Fruit fly (Drosophila melanogaster) whole organism, adult: ENCODE data around the gene MED30.
A peak's percentile ranks its signal among the peaks of the same experiment; 100 is the strongest.

Experiments used
- CG11617 ChIP-seq: fragments of 200-800 bp; sonication (Bioruptor generic); optimal IDR thresholded peaks from 2 replicates; lab custom pipeline; 2017; ENCODE audit warnings: mild to moderate bottlenecking, missing biosample characterization, missing genetic modification reagents, missing genetic modification characterization
- CG12768 ChIP-seq: fragments of 200-800 bp; sonication (Bioruptor generic); optimal IDR thresholded peaks from 2 replicates; lab custom pipeline; 2017; ENCODE audit warnings: missing biosample characterization, missing genetic modification characterization, mild to moderate bottlenecking, moderate library complexity, missing genetic modification reagents
- CG14711 ChIP-seq: fragments of 200-800 bp; sonication (Bioruptor generic); optimal IDR thresholded peaks from 2 replicates; lab custom pipeline; 2018; ENCODE audit warnings: missing biosample characterization, mild to moderate bottlenecking, missing genetic modification characterization, moderate library complexity
- CG33017 ChIP-seq: fragments of 200-800 bp; sonication (Bioruptor generic); optimal IDR thresholded peaks from 2 replicates; lab custom pipeline; 2018; ENCODE audit warnings: missing biosample characterization, mild to moderate bottlenecking, missing genetic modification characterization, moderate library complexity
- CG5204 ChIP-seq: fragments of 200-800 bp; sonication (Bioruptor generic); optimal IDR thresholded peaks from 2 replicates; lab custom pipeline; 2016; ENCODE audit warnings: missing biosample characterization, missing genetic modification characterization
- CG7045 ChIP-seq: fragments of 200-800 bp; sonication (Bioruptor generic); optimal IDR thresholded peaks from 2 replicates; lab custom pipeline; 2017; ENCODE audit warnings: missing biosample characterization, mild to moderate bottlenecking, missing genetic modification characterization
- CG7101 ChIP-seq: fragments of 200-800 bp; sonication (Bioruptor generic); optimal IDR thresholded peaks from 2 replicates; lab custom pipeline; 2018; ENCODE audit warnings: missing biosample characterization, mild to moderate bottlenecking, missing genetic modification characterization, moderate library complexity
- Clk ChIP-seq: fragments of 200-800 bp; sonication (Bioruptor generic); optimal IDR thresholded peaks from 2 replicates; lab custom pipeline; 2017; ENCODE audit warnings: missing biosample characterization, missing genetic modification characterization
- Crg-1 ChIP-seq: fragments of 200-800 bp; sonication (Bioruptor generic); optimal IDR thresholded peaks from 2 replicates; lab custom pipeline; 2016; ENCODE audit warnings: missing biosample characterization, missing genetic modification characterization
- Hr96 ChIP-seq: fragments of 200-800 bp; sonication (Bioruptor generic); optimal IDR thresholded peaks from 2 replicates; lab custom pipeline; 2016; ENCODE audit warnings: missing biosample characterization, missing genetic modification characterization
- Mnt ChIP-seq: fragments of 200-800 bp; sonication (Bioruptor generic); optimal IDR thresholded peaks from 2 replicates; lab custom pipeline; 2016; ENCODE audit warnings: missing biosample characterization, mild to moderate bottlenecking, missing genetic modification characterization
- bab1 ChIP-seq: fragments of 200-800 bp; sonication (Bioruptor generic); optimal IDR thresholded peaks from 3 replicates; lab custom pipeline; 2019; ENCODE audit warnings: missing biosample characterization, mild to moderate bottlenecking, missing genetic modification characterization, moderate library complexity
- cic ChIP-seq: fragments of 200-800 bp; sonication (Bioruptor generic); optimal IDR thresholded peaks from 2 replicates; lab custom pipeline; 2017; ENCODE audit warnings: missing biosample characterization, mild to moderate bottlenecking, missing genetic modification characterization, moderate library complexity
- kay ChIP-seq: fragments of 200-800 bp; sonication (Bioruptor generic); peaks from one replicate; lab custom pipeline; 2016; ENCODE audit warnings: missing biosample characterization, missing genetic modification characterization, borderline replicate concordance
- ovo ChIP-seq: fragments of 200-800 bp; sonication (Bioruptor generic); optimal IDR thresholded peaks from 2 replicates; lab custom pipeline; 2016; ENCODE audit warnings: missing biosample characterization, missing genetic modification characterization
- pad ChIP-seq: fragments of 200-800 bp; sonication (Bioruptor generic); optimal IDR thresholded peaks from 3 replicates; lab custom pipeline; 2017; ENCODE audit warnings: missing biosample characterization, missing genetic modification characterization, mild to moderate bottlenecking, moderate library complexity, missing genetic modification reagents
- tj ChIP-seq: fragments of 200-800 bp; sonication (Bioruptor generic); optimal IDR thresholded peaks from 3 replicates; lab custom pipeline; 2017; ENCODE audit warnings: missing biosample characterization, mild to moderate bottlenecking, missing genetic modification characterization, moderate library complexity
- toe ChIP-seq: fragments of 200-800 bp; sonication (Bioruptor generic); optimal IDR thresholded peaks from 2 replicates; lab custom pipeline; 2016; ENCODE audit warnings: missing biosample characterization, missing genetic modification characterization

Gene MED30

DNA sequence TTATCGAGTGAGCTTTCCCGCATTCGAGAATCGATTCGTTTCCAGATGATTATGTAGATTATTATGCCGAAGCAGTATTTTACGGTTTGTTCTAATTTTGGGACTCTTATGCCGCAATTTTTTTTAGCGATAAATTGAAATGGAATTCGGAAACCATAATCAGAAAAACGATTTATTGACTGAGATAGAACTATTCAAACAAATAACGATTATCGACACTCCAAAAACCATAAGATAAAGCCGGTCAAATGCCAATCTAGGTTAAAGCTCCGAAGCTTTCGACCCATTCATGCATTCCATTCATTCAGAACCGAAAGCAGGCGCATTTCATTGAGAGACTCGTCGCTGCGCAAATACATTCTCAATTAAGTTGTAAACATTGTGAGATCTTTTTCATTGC lies 6.4 kb downstream of the MED30 start:
- no peak for TF ChIP-seq tj
- no peak for TF ChIP-seq CG11617 (GFP tag; lab: Kevin White, UChicago)
- TF ChIP-seq CG7045 (GFP tag; lab: Kevin White, UChicago), result no peak
- peak; percentile 54 for TF ChIP-seq cic (GFP tag; lab: Kevin White, UChicago)
- TF ChIP-seq pad (GFP tag; lab: Kevin White, UChicago), result no peak

DNA sequence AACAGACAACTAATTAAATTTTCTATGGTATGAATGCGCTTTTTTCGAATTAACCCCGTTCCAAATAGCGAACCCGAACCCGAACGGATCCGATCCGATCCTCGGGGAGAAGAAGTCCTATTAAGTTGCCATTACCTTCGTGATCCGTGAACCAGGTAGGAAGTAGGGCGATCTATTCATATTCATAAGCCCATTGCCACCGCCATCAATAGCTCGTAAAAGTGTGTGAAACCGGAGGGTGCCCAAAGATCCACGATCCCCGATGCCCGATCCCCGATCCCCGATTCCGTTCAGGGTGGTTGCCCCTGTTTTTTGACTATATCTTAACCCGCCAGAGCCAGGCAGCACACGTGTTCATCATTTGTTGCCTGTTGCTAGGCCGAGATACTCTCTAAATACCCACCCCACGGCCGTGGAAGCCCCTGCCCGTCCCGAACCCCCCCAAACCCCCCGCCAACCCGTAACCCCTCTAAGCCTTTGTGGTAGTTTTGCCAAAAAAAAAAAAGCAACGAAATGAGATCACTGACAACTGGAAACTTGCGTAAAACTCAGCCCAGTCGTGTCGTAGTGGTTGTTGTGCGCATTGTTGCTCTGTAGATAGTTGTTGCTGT lies 8.4 kb downstream of the MED30 start:
- TF ChIP-seq Clk (GFP tag; lab: Kevin White, UChicago) (no peak), toe (GFP tag; lab: Kevin White, UChicago) (no peak), ovo (GFP tag; lab: Kevin White, UChicago) (no peak), CG7101 (tag; lab: Kevin White, UChicago) (no peak), Hr96 (no peak), kay (GFP tag; lab: Kevin White, UChicago) (no peak), CG33017 (tag; lab: Kevin White, UChicago) (no peak), tj (no peak), bab1 (no peak), pad (GFP tag; lab: Kevin White, UChicago) (no peak), CG12768 (GFP tag; lab: Kevin White, UChicago) (no peak), CG11617 (GFP tag; lab: Kevin White, UChicago) (no peak), Crg-1 (GFP tag; lab: Kevin White, UChicago) (no peak), CG14711 (tag; lab: Kevin White, UChicago) (no peak), CG7045 (GFP tag; lab: Kevin White, UChicago) (no peak)

DNA sequence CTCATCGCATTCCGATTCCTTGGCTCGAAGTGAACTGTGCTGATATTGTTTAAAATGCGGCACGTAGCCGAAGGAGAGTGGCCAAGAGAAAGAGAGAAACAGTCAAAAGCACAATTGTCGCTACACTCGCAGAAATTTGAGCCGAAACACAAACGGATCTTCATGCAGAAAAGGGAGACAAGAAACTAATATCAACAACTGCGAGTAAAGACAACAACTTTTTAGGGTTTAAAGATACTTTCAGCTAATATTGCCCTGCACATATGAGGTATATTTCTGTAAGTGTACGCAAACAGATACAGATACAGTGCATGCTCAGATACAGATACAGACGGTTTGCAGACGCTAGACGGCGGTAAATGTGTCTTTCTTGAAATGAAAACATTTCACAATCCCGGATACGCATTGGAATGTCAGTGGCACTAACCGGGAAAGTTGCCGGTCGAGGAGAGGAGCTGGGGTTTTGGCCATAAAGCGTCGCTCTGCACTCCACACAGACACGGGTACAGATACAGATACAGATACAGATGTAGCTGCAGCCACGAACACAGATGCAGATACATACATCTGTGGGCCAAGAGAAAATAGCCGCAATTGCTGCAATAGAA lies 9.7 kb downstream of the MED30 start:
- TF ChIP-seq CG7101 (tag; lab: Kevin White, UChicago) (no peak), ovo (GFP tag; lab: Kevin White, UChicago) (no peak), Mnt (GFP tag; lab: Kevin White, UChicago) (no peak), CG5204 (no peak), CG33017 (tag; lab: Kevin White, UChicago) (no peak), bab1 (peak; percentile 26), Clk (GFP tag; lab: Kevin White, UChicago) (no peak), Hr96 (no peak), CG7045 (GFP tag; lab: Kevin White, UChicago) (no peak), tj (peak; percentile 44)

DNA sequence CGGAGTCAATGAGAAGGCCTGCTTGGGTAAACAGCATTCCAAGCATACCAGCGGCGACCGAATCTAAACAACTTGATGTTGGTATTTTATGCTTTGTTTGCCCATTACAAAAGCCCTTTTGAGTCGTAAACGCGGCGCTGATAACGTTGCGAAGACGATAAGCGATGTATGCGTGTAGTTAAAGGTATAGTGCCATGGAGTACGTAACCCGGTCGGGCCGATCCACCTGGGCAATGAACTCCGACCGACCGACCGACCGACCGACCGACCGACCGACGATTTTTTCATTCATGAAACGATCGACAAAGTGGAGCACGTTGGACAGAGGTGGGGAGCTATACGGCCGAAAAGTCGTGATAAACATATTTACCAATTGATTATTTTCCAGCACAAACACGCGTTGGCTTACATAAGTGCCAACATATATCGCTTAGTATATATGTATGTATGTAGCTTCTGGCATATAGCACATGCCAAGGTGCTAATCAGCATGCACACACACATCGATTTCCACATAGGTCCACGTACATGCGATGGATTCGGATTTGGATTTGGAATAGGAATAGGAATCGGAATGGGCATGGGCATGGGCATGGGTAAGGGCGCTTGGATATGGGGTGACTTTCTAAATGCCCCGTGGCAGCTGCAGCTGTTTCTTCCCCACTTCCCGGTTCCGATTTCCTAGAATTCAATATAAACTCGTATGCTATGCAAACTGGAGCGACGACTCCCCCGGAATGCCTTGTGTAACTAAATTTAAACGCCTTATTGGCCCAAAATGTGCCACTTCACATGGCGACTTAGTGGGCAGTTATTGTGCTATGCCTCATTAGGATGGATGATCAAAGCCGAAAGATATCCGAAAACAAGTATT lies 10.8 kb downstream of the MED30 start:
- TF ChIP-seq toe (GFP tag; lab: Kevin White, UChicago) (no peak), CG7045 (GFP tag; lab: Kevin White, UChicago) (no peak), ovo (GFP tag; lab: Kevin White, UChicago) (no peak), Crg-1 (GFP tag; lab: Kevin White, UChicago) (no peak), Hr96 (no peak), CG14711 (tag; lab: Kevin White, UChicago) (no peak), kay (GFP tag; lab: Kevin White, UChicago) (no peak), Clk (GFP tag; lab: Kevin White, UChicago) (no peak), CG11617 (GFP tag; lab: Kevin White, UChicago) (no peak), CG12768 (GFP tag; lab: Kevin White, UChicago) (no peak)

DNA sequence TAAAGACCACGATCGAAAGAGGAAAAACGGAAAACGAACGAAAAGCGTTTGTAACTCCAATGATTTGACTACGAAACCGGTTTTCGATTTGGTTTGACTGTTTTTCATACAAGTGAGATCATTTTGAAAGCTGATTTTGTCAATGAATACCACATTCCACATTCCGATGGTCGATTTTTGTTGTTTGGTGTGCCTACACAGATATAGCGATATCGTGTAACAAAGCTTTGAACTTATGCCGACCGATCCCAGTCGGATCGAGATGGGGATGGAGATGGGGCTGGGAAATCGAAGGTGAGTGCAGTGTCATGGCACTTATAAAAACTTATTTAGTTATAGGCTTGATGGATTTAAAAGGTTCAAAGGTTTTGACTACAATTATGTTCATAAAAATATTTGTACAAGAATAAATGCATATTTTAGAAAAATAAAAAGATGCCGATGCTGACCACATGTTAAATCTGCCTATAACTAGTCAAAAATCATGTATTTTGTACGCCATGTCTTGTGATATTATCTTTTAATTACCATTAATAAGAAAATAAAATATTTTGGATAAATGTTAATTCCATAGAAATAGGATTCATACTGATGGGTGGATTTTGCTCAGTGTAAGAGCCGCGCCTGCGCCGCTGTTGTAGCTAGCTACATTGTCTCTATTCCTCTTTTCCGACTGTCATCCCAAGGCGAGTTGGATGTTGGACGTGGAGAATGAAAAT lies 11.6 kb downstream of the MED30 start:
- TF ChIP-seq CG5204, result no peak

DNA sequence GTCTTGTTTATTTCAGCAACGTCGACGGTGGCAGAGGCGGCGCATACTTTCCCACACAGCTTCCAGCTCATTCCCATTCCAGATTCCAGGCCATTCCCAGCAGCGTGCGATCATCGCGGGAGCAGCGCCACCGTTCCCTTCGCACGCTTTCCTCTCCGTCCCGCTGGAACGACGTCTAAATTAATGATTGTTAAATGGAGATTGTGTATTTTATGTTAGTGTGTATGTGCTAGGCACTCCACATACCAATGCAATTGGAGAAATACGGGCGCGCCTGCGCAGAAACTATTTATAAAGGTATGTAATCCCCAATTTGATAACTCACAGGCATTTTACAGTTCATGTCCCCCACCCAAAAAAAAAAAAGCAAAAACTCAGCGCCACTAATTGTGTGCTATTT lies 12.5 kb downstream of the MED30 start:
- no peak for TF ChIP-seq Clk (GFP tag; lab: Kevin White, UChicago)
- TF ChIP-seq Crg-1 (GFP tag; lab: Kevin White, UChicago), result no peak
